Fruit fly (Drosophila melanogaster) whole organism, embryonic: Measurements from ENCODE around the gene CG33702.

Experiments used
- ATbp ChIP-seq: fragments of 200-800 bp; sonication (Bioruptor generic); optimal IDR thresholded peaks from 2 replicates; lab custom pipeline; 2017; ENCODE audit warnings: missing biosample characterization, mild to moderate bottlenecking, missing genetic modification characterization, missing genetic modification reagents
- Blimp-1 ChIP-seq: fragments of 200-800 bp; sonication (Bioruptor generic); optimal IDR thresholded peaks from 3 replicates; lab custom pipeline; 2018; ENCODE audit warnings: missing biosample characterization, missing genetic modification characterization, mild to moderate bottlenecking, moderate library complexity, missing genetic modification reagents
- CG12236 ChIP-seq: fragments of 200-800 bp; sonication (Bioruptor generic); optimal IDR thresholded peaks from 2 replicates; lab custom pipeline; 2016; ENCODE audit warnings: missing biosample characterization, missing genetic modification characterization
- CG1233 ChIP-seq: fragments of 200-800 bp; sonication (Bioruptor generic); optimal IDR thresholded peaks from 4 replicates; lab custom pipeline; 2018; ENCODE audit warnings: missing biosample characterization, mild to moderate bottlenecking, missing genetic modification characterization
- CG12744 ChIP-seq: fragments of 200-800 bp; sonication (Bioruptor generic); optimal IDR thresholded peaks from 2 replicates; lab custom pipeline; 2016; ENCODE audit warnings: missing biosample characterization, missing genetic modification characterization
- CG12942 ChIP-seq: fragments of 200-800 bp; sonication (Bioruptor generic); optimal IDR thresholded peaks from 3 replicates; lab custom pipeline; 2016; ENCODE audit warnings: missing biosample characterization, missing genetic modification characterization
- CG14710 ChIP-seq: fragments of 200-800 bp; sonication (Bioruptor generic); optimal IDR thresholded peaks from 3 replicates; lab custom pipeline; 2019; ENCODE audit warnings: missing biosample characterization, mild to moderate bottlenecking, missing genetic modification characterization, moderate library complexity
- CG14965 ChIP-seq: fragments of 200-800 bp; sonication (Bioruptor generic); optimal IDR thresholded peaks from 2 replicates; lab custom pipeline; 2016; ENCODE audit warnings: missing biosample characterization, missing genetic modification characterization, borderline replicate concordance
- CG17361 ChIP-seq: fragments of 200-800 bp; sonication (Bioruptor generic); IDR thresholded peaks from 3 replicates; pipeline ENCODE4 v1.3.6; 2022; ENCODE audit warnings: missing biosample characterization, missing genetic modification characterization
- CG1832 ChIP-seq: fragments of 200-800 bp; sonication (Bioruptor generic); optimal IDR thresholded peaks from 2 replicates; lab custom pipeline; 2017; ENCODE audit warnings: missing biosample characterization, mild to moderate bottlenecking, missing genetic modification characterization, inconsistent platforms
- CG2199 ChIP-seq: fragments of 200-800 bp; sonication (Bioruptor generic); IDR thresholded peaks from 3 replicates; pipeline ENCODE4 v1.3.6; 2022; ENCODE audit warnings: missing biosample characterization, missing genetic modification characterization
- CG3281 ChIP-seq: fragments of 200-800 bp; sonication (Bioruptor generic); optimal IDR thresholded peaks from 3 replicates; lab custom pipeline; 2017; ENCODE audit warnings: missing biosample characterization, mild to moderate bottlenecking, missing genetic modification characterization
- CG6765 ChIP-seq: fragments of 200-800 bp; sonication (Bioruptor generic); optimal IDR thresholded peaks from 3 replicates; lab custom pipeline; 2017; ENCODE audit warnings: missing biosample characterization, mild to moderate bottlenecking, missing genetic modification characterization
- CG7372 ChIP-seq: fragments of 200-800 bp; sonication (Bioruptor generic); IDR thresholded peaks from 2 replicates; pipeline ENCODE4 v1.3.6; 2022; ENCODE audit warnings: missing biosample characterization, missing genetic modification characterization
- CG7963 ChIP-seq: fragments of 200-800 bp; sonication (Bioruptor generic); IDR thresholded peaks from 3 replicates; pipeline ENCODE4 v1.3.6; 2022; ENCODE audit warnings: missing biosample characterization, missing genetic modification characterization; ENCODE audit not compliant: partially characterized antibody
- CG8765 ChIP-seq: fragments of 200-800 bp; sonication (Bioruptor generic); IDR thresholded peaks from 2 replicates; pipeline ENCODE4 v1.3.6; 2022; ENCODE audit warnings: missing biosample characterization, missing genetic modification characterization
- CG9817 ChIP-seq: fragments of 200-800 bp; sonication (Bioruptor generic); optimal IDR thresholded peaks from 2 replicates; lab custom pipeline; 2018; ENCODE audit warnings: missing biosample characterization, mild to moderate bottlenecking, missing genetic modification characterization, moderate library complexity
- CrebB ChIP-seq: fragments of 200-800 bp; sonication (Bioruptor generic); optimal IDR thresholded peaks from 3 replicates; lab custom pipeline; 2018; ENCODE audit warnings: missing biosample characterization, mild to moderate bottlenecking, missing genetic modification characterization
- D19A ChIP-seq: fragments of 200-800 bp; optimal IDR thresholded peaks from 3 replicates; lab custom pipeline; 2019; ENCODE audit warnings: missing biosample characterization, mild to moderate bottlenecking, missing genetic modification characterization, moderate library complexity
- Dbx ChIP-seq: fragments of 200-800 bp; sonication (Bioruptor generic); IDR thresholded peaks from 3 replicates; pipeline ENCODE4 v1.3.6; 2022; ENCODE audit warnings: missing biosample characterization, missing genetic modification characterization
- Hr51 ChIP-seq, 2 experiments: fragments of 200-800 bp; sonication (Bioruptor generic); optimal IDR thresholded peaks; 2 replicates in 1 of 2; 3 replicates in 1 of 2; lab custom pipeline; 2016 to 2018; ENCODE audit warnings: missing biosample characterization in 2 of 2, missing genetic modification characterization in 2 of 2, mild to moderate bottlenecking in 1 of 2, moderate library complexity in 1 of 2
- Hsf ChIP-seq: fragments of 200-800 bp; sonication (Bioruptor generic); optimal IDR thresholded peaks from 3 replicates; lab custom pipeline; 2016; ENCODE audit warnings: missing biosample characterization, missing genetic modification characterization
- Kr ChIP-seq: fragments of 200-800 bp; sonication (Bioruptor generic); optimal IDR thresholded peaks from 2 replicates; lab custom pipeline; 2017; ENCODE audit warnings: missing biosample characterization, mild to moderate bottlenecking, missing genetic modification characterization
- MTF-1 ChIP-seq: fragments of 200-800 bp; sonication (Bioruptor generic); optimal IDR thresholded peaks from 2 replicates; lab custom pipeline; 2018; ENCODE audit warnings: missing biosample characterization, mild to moderate bottlenecking, missing genetic modification characterization, borderline replicate concordance
- Mrtf ChIP-seq: fragments of 200-800 bp; sonication (Bioruptor generic); IDR thresholded peaks from 3 replicates; pipeline ENCODE4 v1.3.6; 2022; ENCODE audit warnings: missing biosample characterization, missing genetic modification characterization
- NC2α ChIP-seq: fragments of 200-800 bp; sonication (Bioruptor generic); optimal IDR thresholded peaks from 2 replicates; lab custom pipeline; 2016; ENCODE audit warnings: missing biosample characterization, missing genetic modification characterization
- Oli ChIP-seq: fragments of 200-800 bp; sonication (Bioruptor generic); optimal IDR thresholded peaks from 2 replicates; lab custom pipeline; 2018; ENCODE audit warnings: missing biosample characterization, mild to moderate bottlenecking, missing genetic modification characterization, moderate library complexity
- Pdp1 ChIP-seq, 2 experiments: fragments of 200-800 bp; sonication (Bioruptor generic); optimal IDR thresholded peaks; 3 replicates each; lab custom pipeline; 2016; ENCODE audit warnings: missing biosample characterization in 2 of 2, missing genetic modification characterization in 2 of 2, mild to moderate bottlenecking in 1 of 2, moderate library complexity in 1 of 2
- Scr ChIP-seq: fragments of 200-800 bp; sonication (Bioruptor generic); IDR thresholded peaks from 2 replicates; pipeline ENCODE4 v1.3.6; 2022; ENCODE audit warnings: missing biosample characterization, missing genetic modification characterization; ENCODE audit not compliant: partially characterized antibody
- Side ChIP-seq: fragments of 200-800 bp; sonication (Bioruptor generic); optimal IDR thresholded peaks from 2 replicates; lab custom pipeline; 2016; ENCODE audit warnings: missing biosample characterization, missing genetic modification characterization
- Taf1 ChIP-seq: fragments of 200-800 bp; sonication (Bioruptor generic); IDR thresholded peaks from 2 replicates; pipeline ENCODE4 v1.3.6; 2022; ENCODE audit warnings: missing biosample characterization, missing genetic modification characterization
- Usf ChIP-seq: fragments of 200-800 bp; sonication (Bioruptor generic); optimal IDR thresholded peaks from 2 replicates; lab custom pipeline; 2017; ENCODE audit warnings: missing genotype, missing biosample characterization, missing genetic modification characterization
- Xrp1 ChIP-seq: fragments of 200-800 bp; sonication (Bioruptor generic); IDR thresholded peaks from 2 replicates; pipeline ENCODE4 v1.3.6; 2022; ENCODE audit warnings: missing biosample characterization, missing genetic modification characterization
- ato ChIP-seq: fragments of 200-800 bp; sonication (Bioruptor generic); IDR thresholded peaks from 2 replicates; pipeline ENCODE4 v1.3.6; 2022; ENCODE audit warnings: missing biosample characterization, missing genetic modification characterization; ENCODE audit not compliant: partially characterized antibody
- az2 ChIP-seq: fragments of 200-800 bp; sonication (Bioruptor generic); optimal IDR thresholded peaks from 3 replicates; lab custom pipeline; 2016; ENCODE audit warnings: missing biosample characterization, missing genetic modification characterization
- cad ChIP-seq: fragments of >200 bp; optimal IDR thresholded peaks from 2 replicates; lab custom pipeline; 2017; ENCODE audit warnings: missing biosample characterization, missing genetic modification characterization
- cato ChIP-seq: fragments of 200-800 bp; sonication (Bioruptor generic); optimal IDR thresholded peaks from 2 replicates; lab custom pipeline; 2016; ENCODE audit warnings: missing biosample characterization, missing genetic modification characterization, borderline replicate concordance
- chinmo ChIP-seq: fragments of 200-800 bp; sonication (Bioruptor generic); IDR thresholded peaks from 4 replicates; pipeline ENCODE4 v1.3.6; 2022; ENCODE audit warnings: missing biosample characterization, missing genetic modification characterization; ENCODE audit not compliant: partially characterized antibody
- esg ChIP-seq: fragments of 200-800 bp; sonication (Bioruptor generic); conservative IDR thresholded peaks from 2 replicates; pipeline ENCODE4 v1.3.6; 2022; ENCODE audit warnings: missing biosample characterization, missing genetic modification characterization
- fru ChIP-seq: fragments of >200 bp; optimal IDR thresholded peaks from 2 replicates; lab custom pipeline; 2017
- onecut ChIP-seq: fragments of 200-800 bp; sonication (Bioruptor generic); IDR thresholded peaks from 2 replicates; pipeline ENCODE4 v1.3.6; 2022; ENCODE audit warnings: missing biosample characterization, missing genetic modification characterization
- org-1 ChIP-seq: fragments of 200-800 bp; sonication (Bioruptor generic); optimal IDR thresholded peaks from 2 replicates; lab custom pipeline; 2017; ENCODE audit warnings: missing biosample characterization, missing genetic modification characterization
- pan ChIP-seq, 4 experiments: fragments of >200 bp in 3 of 4; fragments of 200-800 bp in 1 of 4; sonication (Bioruptor generic) in 1 of 4; optimal IDR thresholded peaks in 3 of 4; IDR thresholded peaks in 1 of 4; 2 replicates each; pipeline versions ENCODE4 v1.3.6 to Lab custom; 2017 to 2022; ENCODE audit warnings: missing biosample characterization in 2 of 4, missing genetic modification characterization in 2 of 4, mixed read lengths in 1 of 4
- ranshi ChIP-seq: fragments of 200-800 bp; sonication (Bioruptor generic); IDR thresholded peaks from 2 replicates; pipeline ENCODE4 v1.3.6; 2022; ENCODE audit warnings: missing biosample characterization, missing genetic modification characterization
- rib ChIP-seq: fragments of 200-800 bp; sonication (Bioruptor generic); IDR thresholded peaks from 2 replicates; pipeline ENCODE4 v1.3.6; 2022; ENCODE audit warnings: missing biosample characterization, missing genetic modification characterization
- seq ChIP-seq: fragments of 200-800 bp; sonication (Bioruptor generic); IDR thresholded peaks from 2 replicates; pipeline ENCODE4 v1.3.6; 2022; ENCODE audit warnings: missing biosample characterization, missing genetic modification characterization
- tll ChIP-seq, 2 experiments: fragments of 200-800 bp in 1 of 2; fragments of >200 bp in 1 of 2; sonication (Bioruptor generic) in 1 of 2; optimal IDR thresholded peaks; 2 replicates each; lab custom pipeline; 2017 to 2019; ENCODE audit warnings: missing biosample characterization in 2 of 2, missing genetic modification characterization in 2 of 2, mild to moderate bottlenecking in 1 of 2, moderate library complexity in 1 of 2
- twi ChIP-seq: fragments of 200-800 bp; optimal IDR thresholded peaks from 2 replicates; lab custom pipeline; 2019; ENCODE audit warnings: missing biosample characterization, mild to moderate bottlenecking, missing genetic modification characterization, moderate library complexity
- tx ChIP-seq: fragments of 200-800 bp; sonication (Bioruptor generic); optimal IDR thresholded peaks from 2 replicates; lab custom pipeline; 2016; ENCODE audit warnings: missing biosample characterization, missing genetic modification characterization
- wdn ChIP-seq: fragments of 200-800 bp; sonication (Bioruptor generic); IDR thresholded peaks from 2 replicates; pipeline ENCODE4 v1.3.6; 2022; ENCODE audit warnings: missing biosample characterization, missing genetic modification characterization

Gene CG33702

dm6 chr3L:9468261-9468890 is 44.8 kb downstream of the CG33702 start (continued):
- no peak for TF ChIP-seq seq (GFP tag; lab: Robert Waterston, UW)
- no peak for TF ChIP-seq ato (GFP tag; lab: Robert Waterston, UW)
- no peak for TF ChIP-seq cato (GFP tag; lab: Kevin White, UChicago)
- TF ChIP-seq pan (optimal IDR thresholded peaks at IDR 0.05; lab: Kevin White, UChicago): no peak
- TF ChIP-seq pan (GFP tag; optimal IDR thresholded peaks at IDR 0.05 in 1 of 2, IDR thresholded peaks at IDR 0.05 in 1 of 2): no peak
- peak; percentile 74 for TF ChIP-seq D19A (tag; lab: Kevin White, UChicago)
- no peak for TF ChIP-seq Side (GFP tag; lab: Kevin White, UChicago)
- TF ChIP-seq Kr (GFP tag; lab: Kevin White, UChicago): no peak
- no peak for TF ChIP-seq fru (lab: Kevin White, UChicago)
- no peak for TF ChIP-seq CG2199
- TF ChIP-seq CG17361: peak; percentile 60
- no peak for TF ChIP-seq tx (GFP tag; lab: Kevin White, UChicago)
- peak; percentile 51 for TF ChIP-seq CG3281
- no peak for TF ChIP-seq CG8765 (GFP tag; lab: Robert Waterston, UW)
- TF ChIP-seq Hsf (GFP tag; lab: Kevin White, UChicago): peak; percentile 37
- no peak for TF ChIP-seq twi (tag; lab: Kevin White, UChicago)
- TF ChIP-seq Scr (GFP tag; lab: Robert Waterston, UW): no peak
- no peak for TF ChIP-seq Pdp1 (GFP tag; optimal IDR thresholded peaks at IDR 0.05; lab: Kevin White, UChicago)
- no peak for TF ChIP-seq ranshi (GFP tag; lab: Robert Waterston, UW)
- TF ChIP-seq tll (GFP tag; optimal IDR thresholded peaks at IDR 0.05; lab: Kevin White, UChicago): no peak
- TF ChIP-seq CG12744 (GFP tag; lab: Kevin White, UChicago): no peak
- no peak for TF ChIP-seq CG14965 (GFP tag; lab: Kevin White, UChicago)
- TF ChIP-seq az2 (GFP tag; lab: Kevin White, UChicago): no peak
- no peak for TF ChIP-seq Xrp1 (GFP tag; lab: Robert Waterston, UW)
- TF ChIP-seq CrebB (tag; lab: Kevin White, UChicago): no peak
- TF ChIP-seq esg (GFP tag; lab: Robert Waterston, UW): no peak
- no peak for TF ChIP-seq CG14710 (tag; lab: Kevin White, UChicago)
- TF ChIP-seq CG12236 (GFP tag; lab: Kevin White, UChicago): no peak
- TF ChIP-seq MTF-1 (GFP tag; lab: Kevin White, UChicago): no peak
- no peak for TF ChIP-seq Taf1
- TF ChIP-seq CG1832 (GFP tag; lab: Kevin White, UChicago): no peak
- TF ChIP-seq CG9817 (tag; lab: Kevin White, UChicago): no peak
- no peak for TF ChIP-seq wdn
- TF ChIP-seq Mrtf (GFP tag; lab: Robert Waterston, UW): no peak
- TF ChIP-seq Blimp-1 (GFP tag; lab: Kevin White, UChicago): peak; percentile 26
- TF ChIP-seq Hr51 (GFP tag; optimal IDR thresholded peaks at IDR 0.05; lab: Kevin White, UChicago): peak in 1 of 2 experiments; percentile 24
- TF ChIP-seq onecut (GFP tag; lab: Robert Waterston, UW): no peak
- no peak for TF ChIP-seq CG7372 (GFP tag; lab: Robert Waterston, UW)
- no peak for TF ChIP-seq NC2α
- no peak for TF ChIP-seq org-1 (GFP tag; lab: Kevin White, UChicago)
- TF ChIP-seq CG6765 (GFP tag; lab: Kevin White, UChicago): no peak
- TF ChIP-seq CG1233 (GFP tag; lab: Kevin White, UChicago): no peak
- no peak for TF ChIP-seq CG12942 (GFP tag; lab: Kevin White, UChicago)
- TF ChIP-seq Dbx: no peak
- TF ChIP-seq chinmo (GFP tag; lab: Robert Waterston, UW): no peak
- TF ChIP-seq Oli (tag; lab: Kevin White, UChicago): peak; percentile 31
- TF ChIP-seq CG7963 (GFP tag; lab: Robert Waterston, UW): no peak
- TF ChIP-seq Usf: no peak
- no peak for TF ChIP-seq rib (GFP tag; lab: Robert Waterston, UW)
- no peak for TF ChIP-seq cad (GFP tag; lab: Kevin White, UChicago)
- peak; percentile 7 for TF ChIP-seq ATbp (GFP tag; lab: Kevin White, UChicago)
